Worm (Caenorhabditis elegans): ENCODE results near the gene npp-16.

DNA sequence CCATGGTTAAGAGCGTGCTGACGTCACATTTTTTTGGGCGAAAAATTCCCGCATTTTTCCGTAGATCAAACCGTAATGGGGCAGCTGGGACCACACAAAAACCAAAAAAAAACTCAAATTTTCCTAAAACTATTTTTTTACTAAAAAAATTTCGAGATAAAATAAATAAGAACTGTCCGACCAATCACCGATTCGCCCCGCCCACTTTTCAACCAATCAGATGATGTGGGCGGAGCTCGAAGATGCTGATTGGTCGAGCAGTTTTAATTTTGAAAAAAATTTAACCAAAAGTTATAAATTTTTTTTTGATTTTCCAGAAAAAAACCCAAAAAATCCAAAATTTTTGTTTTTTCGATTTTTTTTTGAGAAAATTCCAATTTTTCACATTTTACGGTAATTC lies 15.7 kb upstream of the npp-16 start:
- TF ChIP-seq B0310.2 (tag; optimal IDR thresholded peaks at IDR 0.05) (no peak), ama-1 (optimal IDR thresholded peaks at IDR 0.05) (no peak), hmbx-1 (tag; optimal IDR thresholded peaks at IDR 0.05) (no peak), ceh-13 (GFP tag; optimal IDR thresholded peaks at IDR 0.05) (no peak), flt-1 (GFP tag; IDR thresholded peaks at IDR 0.05) (no peak), hnd-1 (tag; optimal IDR thresholded peaks at IDR 0.05) (no peak), pes-1 (GFP tag; IDR thresholded peaks at IDR 0.05) (no peak), ets-7 (tag; optimal IDR thresholded peaks at IDR 0.05) (no peak)
